Worm (Caenorhabditis elegans) whole organism, late embryonic: ENCODE data around the gene mrpl-11.

Experiments
- ceh-34 ChIP-seq: sonication (generic microtip); optimal IDR thresholded peaks from 2 replicates; lab custom pipeline; 2016; ENCODE audit warnings: mild to moderate bottlenecking, missing genetic modification characterization, missing compliant biosample characterization
- lin-11 ChIP-seq: fragments of 200-800 bp; sonication (Bioruptor generic); optimal IDR thresholded peaks from 2 replicates; lab custom pipeline; 2018; ENCODE audit warnings: mild to moderate bottlenecking, missing genetic modification characterization, missing compliant biosample characterization
- npax-4 ChIP-seq: sonication (generic microtip); optimal IDR thresholded peaks from 2 replicates; lab custom pipeline; 2016; ENCODE audit warnings: missing genetic modification characterization, missing compliant biosample characterization
- sdc-2 ChIP-seq: sonication (generic microtip); optimal IDR thresholded peaks from 2 replicates; lab custom pipeline; 2016; ENCODE audit warnings: missing genotype, missing genetic modification characterization, missing compliant biosample characterization

DNA sequence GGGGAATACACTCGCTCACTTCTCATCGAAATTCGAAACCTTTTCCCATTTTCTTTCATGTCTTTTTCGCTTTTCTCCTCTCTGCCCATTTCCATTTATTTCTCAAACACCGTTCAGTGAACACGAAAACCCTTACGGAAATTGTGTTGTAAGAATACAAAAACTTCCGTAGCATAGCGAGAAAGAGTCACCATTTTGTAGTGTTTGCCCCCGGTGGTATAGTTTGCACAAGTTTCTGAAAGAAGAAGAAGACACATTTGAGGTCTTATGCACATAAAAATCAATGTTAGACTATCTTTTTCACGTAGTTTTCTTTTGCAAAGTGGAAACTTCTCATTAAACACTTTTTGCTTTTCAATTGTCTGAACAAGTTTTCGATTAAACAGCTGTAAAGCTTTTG is 1.7 kb downstream of the mrpl-11 start:
- TF ChIP-seq sdc-2 (tag; lab: Kevin White, UChicago) (no peak), ceh-34 (no peak), lin-11 (tag; lab: Kevin White, UChicago) (no peak), npax-4 (no peak)
